Fruit fly (Drosophila melanogaster) whole organism, embryonic: Measurements from ENCODE around the gene CG11695.

Source experiments
- ATbp ChIP-seq: fragments of 200-800 bp; sonication (Bioruptor generic); optimal IDR thresholded peaks from 2 replicates; lab custom pipeline; 2017; ENCODE audit warnings: missing biosample characterization, mild to moderate bottlenecking, missing genetic modification characterization, missing genetic modification reagents
- Aef1 ChIP-seq: fragments of 200-800 bp; sonication (Bioruptor generic); IDR thresholded peaks from 3 replicates; pipeline ENCODE4 v1.3.6; 2022; ENCODE audit warnings: missing biosample characterization, missing genetic modification characterization
- CG10462 ChIP-seq: fragments of 200-800 bp; sonication (Bioruptor generic); optimal IDR thresholded peaks from 2 replicates; lab custom pipeline; 2016; ENCODE audit warnings: missing biosample characterization, missing genetic modification characterization
- CG10543 ChIP-seq: fragments of 200-800 bp; sonication (Bioruptor generic); optimal IDR thresholded peaks from 3 replicates; lab custom pipeline; 2017; ENCODE audit warnings: missing biosample characterization, mild to moderate bottlenecking, missing genetic modification characterization, moderate library complexity
- CG11456 ChIP-seq: fragments of 200-800 bp; sonication (Bioruptor generic); IDR thresholded peaks from 3 replicates; pipeline ENCODE4 v1.3.6; 2022; ENCODE audit warnings: missing biosample characterization, missing genetic modification characterization
- CG11504 ChIP-seq: fragments of 200-800 bp; sonication (Bioruptor generic); optimal IDR thresholded peaks from 3 replicates; lab custom pipeline; 2019; ENCODE audit warnings: missing biosample characterization, mild to moderate bottlenecking, missing genetic modification characterization, moderate library complexity
- CG17802 ChIP-seq: fragments of 200-800 bp; sonication (Bioruptor generic); optimal IDR thresholded peaks from 2 replicates; lab custom pipeline; 2018; ENCODE audit warnings: missing biosample characterization, mild to moderate bottlenecking, missing genetic modification characterization, moderate library complexity
- CG2116 ChIP-seq: fragments of 200-800 bp; sonication (Bioruptor generic); optimal IDR thresholded peaks from 3 replicates; lab custom pipeline; 2018; ENCODE audit warnings: missing biosample characterization, mild to moderate bottlenecking, missing genetic modification characterization
- CG2678 ChIP-seq: fragments of 200-800 bp; sonication (Bioruptor generic); optimal IDR thresholded peaks from 3 replicates; lab custom pipeline; 2019; ENCODE audit warnings: missing biosample characterization, mild to moderate bottlenecking, missing genetic modification characterization, moderate library complexity
- CG2875 ChIP-seq: fragments of 200-800 bp; sonication (Bioruptor generic); optimal IDR thresholded peaks from 2 replicates; lab custom pipeline; 2017; ENCODE audit warnings: missing biosample characterization, mild to moderate bottlenecking, missing genetic modification characterization, missing genetic modification reagents
- CG2889 ChIP-seq: fragments of 200-800 bp; sonication (Bioruptor generic); IDR thresholded peaks from 3 replicates; pipeline ENCODE4 v1.3.6; 2022; ENCODE audit warnings: missing biosample characterization, missing genetic modification characterization
- CG31224 ChIP-seq: fragments of 200-800 bp; sonication (Bioruptor generic); IDR thresholded peaks from 2 replicates; pipeline ENCODE4 v1.3.6; 2022; ENCODE audit warnings: missing biosample characterization, missing genetic modification characterization
- CG3838 ChIP-seq: fragments of 200-800 bp; sonication (Bioruptor generic); optimal IDR thresholded peaks from 3 replicates; lab custom pipeline; 2016; ENCODE audit warnings: missing biosample characterization, missing genetic modification characterization
- CG5245 ChIP-seq: fragments of 200-800 bp; sonication (Bioruptor generic); optimal IDR thresholded peaks from 3 replicates; lab custom pipeline; 2016; ENCODE audit warnings: missing biosample characterization, missing genetic modification characterization
- CG6813 ChIP-seq: fragments of 200-800 bp; sonication (Bioruptor generic); optimal IDR thresholded peaks from 2 replicates; lab custom pipeline; 2017; ENCODE audit warnings: missing biosample characterization, missing genetic modification characterization, mild to moderate bottlenecking, moderate library complexity, missing genetic modification reagents
- CG6854 ChIP-seq: fragments of 200-800 bp; sonication (Bioruptor generic); optimal IDR thresholded peaks from 3 replicates; lab custom pipeline; 2017; ENCODE audit warnings: missing biosample characterization, mild to moderate bottlenecking, missing genetic modification characterization
- CG8290 ChIP-seq, 3 experiments: fragments of 200-800 bp; sonication (Bioruptor generic); optimal IDR thresholded peaks; 2 replicates each; lab custom pipeline; 2016 to 2019; ENCODE audit warnings: missing biosample characterization in 3 of 3, missing genetic modification characterization in 3 of 3, mild to moderate bottlenecking in 2 of 3, moderate library complexity in 1 of 3
- CG8359 ChIP-seq: fragments of 200-800 bp; sonication (Bioruptor generic); optimal IDR thresholded peaks from 2 replicates; lab custom pipeline; 2017; ENCODE audit warnings: missing biosample characterization, mild to moderate bottlenecking, missing genetic modification characterization, borderline replicate concordance
- CG9817 ChIP-seq: fragments of 200-800 bp; sonication (Bioruptor generic); optimal IDR thresholded peaks from 2 replicates; lab custom pipeline; 2018; ENCODE audit warnings: missing biosample characterization, mild to moderate bottlenecking, missing genetic modification characterization, moderate library complexity
- HmgZ ChIP-seq: fragments of 200-800 bp; sonication (Bioruptor generic); optimal IDR thresholded peaks from 2 replicates; lab custom pipeline; 2018; ENCODE audit warnings: missing biosample characterization, mild to moderate bottlenecking, missing genetic modification characterization
- Hr78 ChIP-seq, 2 experiments: fragments of 200-800 bp in 1 of 2; fragments of >200 bp in 1 of 2; sonication (Bioruptor generic) in 1 of 2; optimal IDR thresholded peaks; 2 replicates each; lab custom pipeline; 2017 to 2019; ENCODE audit warnings: missing biosample characterization in 2 of 2, missing genetic modification characterization in 2 of 2, mild to moderate bottlenecking in 1 of 2, moderate library complexity in 1 of 2
- Mrtf ChIP-seq: fragments of 200-800 bp; sonication (Bioruptor generic); IDR thresholded peaks from 3 replicates; pipeline ENCODE4 v1.3.6; 2022; ENCODE audit warnings: missing biosample characterization, missing genetic modification characterization
- Oaz ChIP-seq: fragments of 200-800 bp; sonication (Bioruptor generic); IDR thresholded peaks from 2 replicates; pipeline ENCODE4 v1.3.6; 2022; ENCODE audit warnings: missing biosample characterization, missing genetic modification characterization
- Opbp ChIP-seq: fragments of 200-800 bp; sonication (Bioruptor generic); IDR thresholded peaks from 3 replicates; pipeline ENCODE4 v1.3.6; 2022; ENCODE audit warnings: missing biosample characterization, missing genetic modification characterization; ENCODE audit not compliant: partially characterized antibody
- Sox102F ChIP-seq: fragments of 200-800 bp; sonication (Bioruptor generic); optimal IDR thresholded peaks from 2 replicates; lab custom pipeline; 2018; ENCODE audit warnings: missing biosample characterization, mild to moderate bottlenecking, missing genetic modification characterization, moderate library complexity
- Ssrp ChIP-seq: fragments of 200-800 bp; sonication (Bioruptor generic); optimal IDR thresholded peaks from 2 replicates; lab custom pipeline; 2018; ENCODE audit warnings: missing biosample characterization, mild to moderate bottlenecking, missing genetic modification characterization, moderate library complexity
- Xrp1 ChIP-seq: fragments of 200-800 bp; sonication (Bioruptor generic); IDR thresholded peaks from 2 replicates; pipeline ENCODE4 v1.3.6; 2022; ENCODE audit warnings: missing biosample characterization, missing genetic modification characterization
- ara ChIP-seq: fragments of 200-800 bp; sonication (Bioruptor generic); IDR thresholded peaks from 2 replicates; pipeline ENCODE4 v1.3.6; 2022; ENCODE audit warnings: missing biosample characterization, missing genetic modification characterization
- bcd ChIP-seq: fragments of 200-800 bp; sonication (Bioruptor generic); optimal IDR thresholded peaks from 2 replicates; lab custom pipeline; 2017; ENCODE audit warnings: missing biosample characterization, mild to moderate bottlenecking, missing genetic modification characterization
- cato ChIP-seq: fragments of 200-800 bp; sonication (Bioruptor generic); optimal IDR thresholded peaks from 2 replicates; lab custom pipeline; 2016; ENCODE audit warnings: missing biosample characterization, missing genetic modification characterization, borderline replicate concordance
- chm ChIP-seq: fragments of 200-800 bp; sonication (Bioruptor generic); IDR thresholded peaks from 2 replicates; pipeline ENCODE4 v1.3.6; 2022; ENCODE audit warnings: missing biosample characterization, missing genetic modification characterization
- crc ChIP-seq: fragments of 200-800 bp; sonication (Bioruptor generic); optimal IDR thresholded peaks from 2 replicates; lab custom pipeline; 2016; ENCODE audit warnings: missing biosample characterization, missing genetic modification characterization
- dati ChIP-seq: fragments of 200-800 bp; sonication (Bioruptor generic); IDR thresholded peaks from 2 replicates; pipeline ENCODE4 v1.3.6; 2022; ENCODE audit warnings: missing biosample characterization, missing genetic modification characterization
- esg ChIP-seq: fragments of 200-800 bp; sonication (Bioruptor generic); conservative IDR thresholded peaks from 2 replicates; pipeline ENCODE4 v1.3.6; 2022; ENCODE audit warnings: missing biosample characterization, missing genetic modification characterization
- fd102C ChIP-seq: fragments of 200-800 bp; sonication (Bioruptor generic); optimal IDR thresholded peaks from 2 replicates; lab custom pipeline; 2018; ENCODE audit warnings: missing biosample characterization, mild to moderate bottlenecking, missing genetic modification characterization, moderate library complexity
- fu2 ChIP-seq: fragments of 200-800 bp; sonication (Bioruptor generic); optimal IDR thresholded peaks from 2 replicates; lab custom pipeline; 2016; ENCODE audit warnings: missing biosample characterization, missing genetic modification characterization
- grau ChIP-seq: fragments of 200-800 bp; optimal IDR thresholded peaks from 3 replicates; lab custom pipeline; 2019; ENCODE audit warnings: missing biosample characterization, mild to moderate bottlenecking, missing genetic modification characterization, moderate library complexity
- hbn ChIP-seq: fragments of 200-800 bp; sonication (Bioruptor generic); IDR thresholded peaks from 2 replicates; pipeline ENCODE4 v1.3.6; 2022; ENCODE audit warnings: missing biosample characterization, missing genetic modification characterization; ENCODE audit not compliant: partially characterized antibody
- ind ChIP-seq: fragments of 200-800 bp; sonication (Bioruptor generic); optimal IDR thresholded peaks from 3 replicates; lab custom pipeline; 2016; ENCODE audit warnings: missing biosample characterization, missing genetic modification characterization
- lab ChIP-seq: fragments of 200-800 bp; sonication (Bioruptor generic); optimal IDR thresholded peaks from 3 replicates; lab custom pipeline; 2017; ENCODE audit warnings: missing biosample characterization, missing genetic modification characterization, mild to moderate bottlenecking, moderate library complexity, missing genetic modification reagents
- luna ChIP-seq: fragments of 200-800 bp; sonication (Bioruptor generic); optimal IDR thresholded peaks from 2 replicates; lab custom pipeline; 2016; ENCODE audit warnings: missing biosample characterization, missing genetic modification characterization
- prd ChIP-seq, 3 experiments: fragments of >200 bp in 2 of 3; fragments of 200-800 bp in 1 of 3; sonication (Bioruptor generic) in 1 of 3; optimal IDR thresholded peaks in 2 of 3; IDR thresholded peaks in 1 of 3; 2 replicates in 2 of 3; 3 replicates in 1 of 3; pipeline versions ENCODE4 v1.3.6 to Lab custom; 2017 to 2022; ENCODE audit warnings: missing biosample characterization in 1 of 3, missing genetic modification characterization in 1 of 3
- repo ChIP-seq: fragments of 200-800 bp; sonication (Bioruptor generic); optimal IDR thresholded peaks from 2 replicates; lab custom pipeline; 2016; ENCODE audit warnings: missing biosample characterization, missing genetic modification characterization
- sim ChIP-seq: fragments of 200-800 bp; sonication (Bioruptor generic); IDR thresholded peaks from 2 replicates; pipeline ENCODE4 v1.3.6; 2022; ENCODE audit warnings: missing biosample characterization, missing genetic modification characterization
- sna ChIP-seq: fragments of 200-800 bp; sonication (Bioruptor generic); IDR thresholded peaks from 2 replicates; pipeline ENCODE4 v1.3.6; 2022; ENCODE audit warnings: missing biosample characterization, missing genetic modification characterization; ENCODE audit not compliant: partially characterized antibody
- tap ChIP-seq: fragments of 200-800 bp; optimal IDR thresholded peaks from 3 replicates; lab custom pipeline; 2019; ENCODE audit warnings: missing biosample characterization, mild to moderate bottlenecking, missing genetic modification characterization, moderate library complexity
- trh ChIP-seq: fragments of 200-800 bp; sonication (Bioruptor generic); optimal IDR thresholded peaks from 2 replicates; lab custom pipeline; 2016; ENCODE audit warnings: missing biosample characterization, missing genetic modification characterization

Gene CG11695

dm6 chrX:11580200-11580840 lies 3.6 kb downstream of the CG11695 start, which contains the start of gene nod (continued):
- TF ChIP-seq ind (GFP tag; lab: Kevin White, UChicago): peak; percentile 54
- TF ChIP-seq Opbp (GFP tag; lab: Robert Waterston, UW): peak; percentile 59; the same call in 1 of the 3 replicates
- no peak for TF ChIP-seq Hr78 (GFP tag; optimal IDR thresholded peaks at IDR 0.05; lab: Kevin White, UChicago)
- TF ChIP-seq sna (GFP tag; lab: Robert Waterston, UW): 0 out of 2 replicates have a peak, but pooled peaks have one; percentile 34
- peak; percentile 75 for TF ChIP-seq lab (GFP tag; lab: Kevin White, UChicago)
- TF ChIP-seq sim (GFP tag; lab: Robert Waterston, UW): peak; percentile 32; the same call in 1 of the 2 replicates
- no peak for TF ChIP-seq CG5245
- TF ChIP-seq dati (GFP tag; lab: Robert Waterston, UW): no peak
- TF ChIP-seq Aef1 (GFP tag; lab: Robert Waterston, UW): peak; percentile 32; the same call in 1 of the 3 replicates
- peak; percentile 37 for TF ChIP-seq CG10462 (GFP tag; lab: Kevin White, UChicago)
- peak; percentile 73 for TF ChIP-seq hbn (GFP tag; lab: Robert Waterston, UW)
- no peak for TF ChIP-seq CG31224 (GFP tag; lab: Robert Waterston, UW)
- peak; percentile 77; the same call in 2 of the 3 replicates for TF ChIP-seq CG11456
- peak; percentile 36 for TF ChIP-seq repo
- TF ChIP-seq Oaz (GFP tag; lab: Robert Waterston, UW): no peak; the same call in 1 of the 2 replicates
- peak; percentile 66 for TF ChIP-seq fu2 (GFP tag; lab: Kevin White, UChicago)
- no peak for TF ChIP-seq tap (tag; lab: Kevin White, UChicago)
- TF ChIP-seq Sox102F (GFP tag; lab: Kevin White, UChicago): peak; percentile 58
- no peak for TF ChIP-seq CG11504 (tag; lab: Kevin White, UChicago)
- peak; percentile 40 for TF ChIP-seq CG2875
- TF ChIP-seq CG6813 (GFP tag; lab: Kevin White, UChicago): no peak
- TF ChIP-seq CG8359 (GFP tag; lab: Kevin White, UChicago): no peak
- peak; percentile 61 for TF ChIP-seq CG9817 (tag; lab: Kevin White, UChicago)
- TF ChIP-seq CG10543 (GFP tag; lab: Kevin White, UChicago): peak; percentile 49
- peak; percentile 43 for TF ChIP-seq Ssrp (tag; lab: Kevin White, UChicago)
- TF ChIP-seq ATbp (GFP tag; lab: Kevin White, UChicago): no peak
- TF ChIP-seq CG2116: peak; percentile 69
- no peak for TF ChIP-seq prd (optimal IDR thresholded peaks at IDR 0.05; lab: Kevin White, UChicago)
- TF ChIP-seq prd (GFP tag; IDR thresholded peaks at IDR 0.05; lab: Robert Waterston, UW): peak; percentile 68; the same call in 2 of the 3 replicates
- peak; percentile 28 for TF ChIP-seq HmgZ
- peak; percentile 61 for TF ChIP-seq CG8290 (GFP tag; optimal IDR thresholded peaks at IDR 0.05; lab: Kevin White, UChicago)
- TF ChIP-seq CG8290 (tag; optimal IDR thresholded peaks at IDR 0.05; lab: Kevin White, UChicago): peak; percentile 69 to 87
- TF ChIP-seq CG3838 (GFP tag; lab: Kevin White, UChicago): no peak
- peak; percentile 18 for TF ChIP-seq trh (GFP tag; lab: Kevin White, UChicago)
- TF ChIP-seq CG2678 (tag; lab: Kevin White, UChicago): peak; percentile 61
- peak; percentile 54 for TF ChIP-seq cato (GFP tag; lab: Kevin White, UChicago)
- no peak for TF ChIP-seq chm (GFP tag; lab: Robert Waterston, UW)
- TF ChIP-seq CG2889 (GFP tag; lab: Robert Waterston, UW): peak; percentile 57; the same call in 2 of the 3 replicates
- peak; percentile 22 for TF ChIP-seq crc
- TF ChIP-seq grau: peak; percentile 60
- peak; percentile 50; the same call in 1 of the 2 replicates for TF ChIP-seq ara (GFP tag; lab: Robert Waterston, UW)
- peak; percentile 61 for TF ChIP-seq bcd (GFP tag; lab: Kevin White, UChicago)
- TF ChIP-seq CG6854: peak; percentile 20
- peak; percentile 59 for TF ChIP-seq esg (GFP tag; lab: Robert Waterston, UW)
- peak; percentile 36 for TF ChIP-seq luna (GFP tag; lab: Kevin White, UChicago)
- no peak for TF ChIP-seq fd102C
- peak; percentile 48; the same call in 1 of the 2 replicates for TF ChIP-seq Xrp1 (GFP tag; lab: Robert Waterston, UW)
- TF ChIP-seq Mrtf (GFP tag; lab: Robert Waterston, UW): 0 out of 3 replicates have a peak, but pooled peaks have one; percentile 31
- TF ChIP-seq CG17802 (tag; lab: Kevin White, UChicago): no peak
